Fruit fly (Drosophila melanogaster): ENCODE measurements around the gene CG3408.

DNA sequence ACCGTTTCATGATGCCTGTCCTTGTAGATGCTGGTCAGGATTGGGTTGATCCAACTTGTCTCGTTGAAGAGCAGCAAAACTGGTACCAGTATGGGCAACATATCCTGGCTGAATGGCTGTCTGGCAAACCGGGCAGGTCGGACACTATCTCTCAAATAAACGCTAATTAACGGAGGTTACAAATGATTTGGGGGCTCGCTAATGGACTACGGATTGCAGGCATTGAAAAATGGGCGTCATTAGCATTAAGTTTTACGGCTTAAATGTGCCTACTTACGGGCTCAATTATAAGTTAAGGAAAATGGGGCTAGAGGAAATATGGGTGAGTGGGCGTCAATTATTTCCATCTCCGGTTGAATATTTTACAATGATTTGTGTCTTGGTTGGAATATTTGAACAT lies 34.5 kb upstream of the CG3408 start, which contains the start of gene Ir67a:
- TF ChIP-seq CG33017 (tag; optimal IDR thresholded peaks at IDR 0.05) (no peak), Hr96 (GFP tag; optimal IDR thresholded peaks at IDR 0.05) (no peak)
